Worm (Caenorhabditis elegans) whole organism, young adult: ENCODE results near the gene cest-16.
A peak's percentile ranks its signal among the peaks of the same experiment; 100 is the strongest.

Source experiments
- C17E4.6 ChIP-seq: fragments of 200-800 bp; sonication (Bioruptor generic); IDR thresholded peaks from 2 replicates; pipeline ENCODE4 v1.3.6; 2022; ENCODE audit warnings: missing genetic modification reagents, missing genetic modification characterization, missing compliant biosample characterization
- ama-1 ChIP-seq, 3 experiments: fragments of 150-350 bp in 1 of 3; sonication (generic microtip) in 2 of 3; optimal IDR thresholded peaks; 2 replicates each; lab custom pipeline; 2014 to 2018; ENCODE audit warnings: missing biosample characterization in 2 of 3, missing genetic modification characterization in 2 of 3, missing genetic modification reagents in 2 of 3
- ceh-79 ChIP-seq: sonication (generic microtip); optimal IDR thresholded peaks from 2 replicates; lab custom pipeline; 2017; ENCODE audit warnings: mild to moderate bottlenecking, missing genetic modification characterization, missing compliant biosample characterization
- ekl-4 ChIP-seq: fragments of 200-800 bp; sonication (Bioruptor generic); IDR thresholded peaks from 2 replicates; pipeline ENCODE4 v1.3.6; 2022; ENCODE audit warnings: missing genetic modification reagents, missing genetic modification characterization, missing compliant biosample characterization
- lag-1 ChIP-seq: fragments of 200-800 bp; sonication (Bioruptor generic); IDR thresholded peaks from 2 replicates; pipeline ENCODE4 v1.3.6; 2022; ENCODE audit warnings: missing genetic modification reagents, missing genetic modification characterization, missing compliant biosample characterization
- let-607 ChIP-seq, 2 experiments: fragments of 200-800 bp in 1 of 2; sonication (Bioruptor generic) in 1 of 2; sonication (generic microtip) in 1 of 2; optimal IDR thresholded peaks; 2 replicates each; lab custom pipeline; 2016 to 2018; ENCODE audit warnings: mild to moderate bottlenecking in 2 of 2, missing compliant biosample characterization in 2 of 2, missing genetic modification characterization in 2 of 2, moderate library complexity in 2 of 2, missing genotype in 1 of 2
- madf-8 ChIP-seq: fragments of 200-800 bp; sonication (Bioruptor generic); conservative IDR thresholded peaks from 2 replicates; pipeline ENCODE4 v1.3.6; 2022; ENCODE audit warnings: missing genetic modification reagents, missing genetic modification characterization, missing compliant biosample characterization
- mxl-1 ChIP-seq: sonication (generic microtip); optimal IDR thresholded peaks from 2 replicates; lab custom pipeline; 2016; ENCODE audit warnings: missing genetic modification characterization, missing compliant biosample characterization
- nhr-179 ChIP-seq: sonication (generic microtip); optimal IDR thresholded peaks from 2 replicates; lab custom pipeline; 2016; ENCODE audit warnings: mild to moderate bottlenecking, missing genetic modification characterization, missing compliant biosample characterization
- pbrm-1 ChIP-seq: fragments of 200-800 bp; sonication (Bioruptor generic); IDR thresholded peaks from 2 replicates; pipeline ENCODE4 v1.3.6; 2022; ENCODE audit warnings: missing genetic modification reagents, missing genetic modification characterization, missing compliant biosample characterization
- unc-130 ChIP-seq: sonication (generic microtip); optimal IDR thresholded peaks from 2 replicates; lab custom pipeline; 2016; ENCODE audit warnings: missing genetic modification reagents, missing genetic modification characterization, missing compliant biosample characterization
- unc-62 ChIP-seq: fragments of 150-350 bp; optimal IDR thresholded peaks from 2 replicates; lab custom pipeline; 2014; ENCODE audit warnings: missing biosample characterization, missing genetic modification reagents, missing genetic modification characterization

ce11 chrX:6271718-6272117 is 28.0 kb upstream of the cest-16 start, which contains the start of gene lro-1:
- no peak for TF ChIP-seq ceh-79 (tag; lab: Kevin White, UChicago)
- TF ChIP-seq unc-130 (GFP tag; lab: Kevin White, UChicago) = no peak
- no peak for TF ChIP-seq ama-1 (optimal IDR thresholded peaks at IDR 0.05; lab: Kevin White, UChicago)
- no peak for TF ChIP-seq ama-1 (GFP tag; optimal IDR thresholded peaks at IDR 0.05; lab: Kevin White, UChicago)
- TF ChIP-seq unc-62 (GFP tag; lab: Kevin White, UChicago) = peak; percentile 57
- TF ChIP-seq lag-1 (GFP tag; lab: Robert Waterston, UW) = no peak
- no peak for TF ChIP-seq mxl-1
- no peak for TF ChIP-seq C17E4.6 (GFP tag; lab: Robert Waterston, UW)
- TF ChIP-seq pbrm-1 (GFP tag; lab: Robert Waterston, UW) = no peak
- no peak for TF ChIP-seq ekl-4
- TF ChIP-seq let-607 (tag; optimal IDR thresholded peaks at IDR 0.05; lab: Kevin White, UChicago) = peak; percentile 9 to 53
- no peak for TF ChIP-seq madf-8 (GFP tag; lab: Robert Waterston, UW)
- TF ChIP-seq nhr-179 = no peak
